Worm (Caenorhabditis elegans) whole organism, mixed stage, embryonic: ENCODE results near the gene msp-152.
A peak's percentile ranks its signal among the peaks of the same experiment; 100 is the strongest.
"Not testable (repeated sequence)": the region's sequence is repeated elsewhere in the genome, so short reads cannot be mapped to it uniquely, and the experiment has no call there.

Experiments used
- M03D4.4 ChIP-seq: sonication (generic microtip); optimal IDR thresholded peaks from 2 replicates; lab custom pipeline; 2017; ENCODE audit warnings: mild to moderate bottlenecking, missing genetic modification characterization, missing compliant biosample characterization
- blmp-1 ChIP-seq: fragments of 150-350 bp; optimal IDR thresholded peaks from 2 replicates; lab custom pipeline; 2014; ENCODE audit warnings: missing biosample characterization, missing genetic modification characterization
- ceh-39 ChIP-seq: fragments of 150-350 bp; optimal IDR thresholded peaks from 2 replicates; lab custom pipeline; 2014; ENCODE audit warnings: missing biosample characterization, missing genetic modification characterization
- ceh-43 ChIP-seq: fragments of 200-800 bp; sonication (Bioruptor generic); optimal IDR thresholded peaks from 2 replicates; lab custom pipeline; 2018; ENCODE audit warnings: mild to moderate bottlenecking, missing genetic modification characterization, moderate library complexity, missing compliant biosample characterization
- cnd-1 ChIP-seq: fragments of 200-800 bp; sonication (Bioruptor generic); optimal IDR thresholded peaks from 2 replicates; lab custom pipeline; 2018; ENCODE audit warnings: mild to moderate bottlenecking, missing genetic modification characterization, missing compliant biosample characterization
- drap-1 ChIP-seq: fragments of 200-800 bp; sonication (Bioruptor generic); optimal IDR thresholded peaks from 3 replicates; lab custom pipeline; 2018; ENCODE audit warnings: mild to moderate bottlenecking, missing genetic modification characterization, missing compliant biosample characterization
- elt-1 ChIP-seq: sonication (generic microtip); optimal IDR thresholded peaks from 2 replicates; lab custom pipeline; 2017; ENCODE audit warnings: missing genetic modification characterization, mild to moderate bottlenecking, missing compliant biosample characterization, antibody characterized with exemption, moderate library complexity, borderline replicate concordance; ENCODE audit not compliant: insufficient read depth
- elt-3 ChIP-seq: fragments of 150-350 bp; optimal IDR thresholded peaks from 2 replicates; lab custom pipeline; 2014; ENCODE audit warnings: missing biosample characterization, missing genetic modification characterization
- flh-1 ChIP-seq: fragments of 200-800 bp; sonication (Bioruptor generic); optimal IDR thresholded peaks from 2 replicates; lab custom pipeline; 2018; ENCODE audit warnings: mild to moderate bottlenecking, missing genetic modification characterization, moderate library complexity, missing compliant biosample characterization
- ham-2 ChIP-seq: fragments of 200-800 bp; sonication (Bioruptor generic); optimal IDR thresholded peaks from 2 replicates; lab custom pipeline; 2018; ENCODE audit warnings: mild to moderate bottlenecking, missing genetic modification characterization, missing compliant biosample characterization
- hlh-1 ChIP-seq: fragments of 150-350 bp; optimal IDR thresholded peaks from 2 replicates; lab custom pipeline; 2014; ENCODE audit warnings: missing biosample characterization, missing genetic modification reagents, missing genetic modification characterization
- lin-13 ChIP-seq: fragments of 150-350 bp; optimal IDR thresholded peaks from 2 replicates; lab custom pipeline; 2014; ENCODE audit warnings: missing biosample characterization, missing genetic modification characterization
- lin-32 ChIP-seq: fragments of 200-800 bp; sonication (Bioruptor generic); optimal IDR thresholded peaks from 2 replicates; lab custom pipeline; 2018; ENCODE audit warnings: mild to moderate bottlenecking, missing genetic modification characterization, missing compliant biosample characterization
- lsy-2 ChIP-seq: fragments of 150-350 bp; optimal IDR thresholded peaks from 2 replicates; lab custom pipeline; 2014; ENCODE audit warnings: missing biosample characterization, missing genetic modification characterization
- mab-5 ChIP-seq: fragments of 150-350 bp; optimal IDR thresholded peaks from 2 replicates; lab custom pipeline; 2014; ENCODE audit warnings: missing biosample characterization, missing genetic modification characterization
- mep-1 ChIP-seq: fragments of 150-350 bp; optimal IDR thresholded peaks from 2 replicates; lab custom pipeline; 2017; ENCODE audit warnings: missing biosample characterization, missing genetic modification reagents, missing genetic modification characterization, inconsistent platforms
- mls-2 ChIP-seq: sonication (generic microtip); optimal IDR thresholded peaks from 2 replicates; lab custom pipeline; 2016; ENCODE audit warnings: mild to moderate bottlenecking, missing genetic modification characterization, moderate library complexity, missing compliant biosample characterization
- nhr-12 ChIP-seq: fragments of 150-350 bp; optimal IDR thresholded peaks from 2 replicates; lab custom pipeline; 2014; ENCODE audit warnings: missing biosample characterization, missing genetic modification characterization
- nhr-2 ChIP-seq: fragments of 150-350 bp; optimal IDR thresholded peaks from 2 replicates; lab custom pipeline; 2014; ENCODE audit warnings: missing biosample characterization, missing genetic modification characterization
- nhr-237 ChIP-seq: fragments of 150-350 bp; optimal IDR thresholded peaks from 2 replicates; lab custom pipeline; 2014; ENCODE audit warnings: missing biosample characterization, missing genetic modification characterization
- nhr-28 ChIP-seq: fragments of 150-350 bp; optimal IDR thresholded peaks from 2 replicates; lab custom pipeline; 2014; ENCODE audit warnings: missing biosample characterization, missing genetic modification characterization
- nhr-76 ChIP-seq: sonication (generic microtip); optimal IDR thresholded peaks from 2 replicates; lab custom pipeline; 2017; ENCODE audit warnings: missing biosample characterization, missing genetic modification characterization
- pha-4 ChIP-seq: fragments of 150-350 bp; optimal IDR thresholded peaks from 2 replicates; lab custom pipeline; 2018; ENCODE audit warnings: missing biosample characterization, missing genetic modification reagents, missing genetic modification characterization
- sem-2 ChIP-seq: fragments of 200-800 bp; sonication (Bioruptor generic); optimal IDR thresholded peaks from 2 replicates; lab custom pipeline; 2018; ENCODE audit warnings: mild to moderate bottlenecking, missing genetic modification characterization, missing compliant biosample characterization
- snpc-4 ChIP-seq: fragments of 150-350 bp; optimal IDR thresholded peaks from 2 replicates; lab custom pipeline; 2014; ENCODE audit warnings: missing biosample characterization, missing genetic modification characterization
- sptf-1 ChIP-seq: sonication (generic microtip); optimal IDR thresholded peaks from 2 replicates; lab custom pipeline; 2017; ENCODE audit warnings: mild to moderate bottlenecking, missing genetic modification characterization, moderate library complexity, missing compliant biosample characterization
- tbx-8 ChIP-seq: fragments of 200-800 bp; sonication (Bioruptor generic); optimal IDR thresholded peaks from 2 replicates; lab custom pipeline; 2018; ENCODE audit warnings: mild to moderate bottlenecking, missing genetic modification characterization, moderate library complexity, missing compliant biosample characterization
- unc-120 ChIP-seq: sonication (generic microtip); optimal IDR thresholded peaks from 2 replicates; lab custom pipeline; 2017; ENCODE audit warnings: missing genetic modification characterization, missing compliant biosample characterization; ENCODE audit not compliant: poor library complexity, severe bottlenecking
- unc-39 ChIP-seq: fragments of 150-350 bp; optimal IDR thresholded peaks from 2 replicates; lab custom pipeline; 2014; ENCODE audit warnings: missing biosample characterization, missing genetic modification characterization
- zip-8 ChIP-seq: fragments of 150-350 bp; optimal IDR thresholded peaks from 2 replicates; lab custom pipeline; 2014; ENCODE audit warnings: missing biosample characterization, missing genetic modification characterization
- ztf-11 ChIP-seq: fragments of 150-350 bp; optimal IDR thresholded peaks from 2 replicates; lab custom pipeline; 2014; ENCODE audit warnings: missing biosample characterization, missing genetic modification characterization

Gene msp-152

ce11 chrII:4932727-4933126, at the start of gene msp-152:
TSS of gene msp-152 (plus strand) at chrII:4933027.
- TF ChIP-seq nhr-12 (tag; lab: Kevin White, UChicago); lin-32 (GFP tag; lab: Kevin White, UChicago); nhr-28: not testable (repeated sequence)

- TF ChIP-seq drap-1 (GFP tag; lab: Kevin White, UChicago) = no peak
- TF ChIP-seq nhr-2 (tag; lab: Kevin White, UChicago) = no peak
- no peak for TF ChIP-seq lsy-2
- no peak for TF ChIP-seq lin-32 (GFP tag; lab: Kevin White, UChicago)
- no peak for TF ChIP-seq elt-1
- no peak for TF ChIP-seq mls-2 (tag; lab: Kevin White, UChicago)
- TF ChIP-seq mab-5 (tag; lab: Kevin White, UChicago) = no peak
- no peak for TF ChIP-seq nhr-76
- TF ChIP-seq unc-39 = no peak
- TF ChIP-seq pha-4 (tag; lab: Kevin White, UChicago) = no peak
- no peak for TF ChIP-seq zip-8 (tag; lab: Kevin White, UChicago)
- no peak for TF ChIP-seq ham-2 (GFP tag; lab: Kevin White, UChicago)
- no peak for TF ChIP-seq ceh-43 (GFP tag; lab: Kevin White, UChicago)
- TF ChIP-seq unc-120 = no peak
- no peak for TF ChIP-seq tbx-8 (GFP tag; lab: Kevin White, UChicago)
- TF ChIP-seq ceh-39 = no peak
- no peak for TF ChIP-seq hlh-1 (tag; lab: Kevin White, UChicago)
- no peak for TF ChIP-seq sem-2 (GFP tag; lab: Kevin White, UChicago)
- no peak for TF ChIP-seq nhr-237
These were observed 49.4 kb upstream of the msp-152 start, which contains the start of gene gst-8 for ce11 chrII:4883412-4883811. TSS of gene gst-8 (plus strand) at chrII:4883712.

ce11 chrII:4884403-4884802, 48.4 kb upstream of the msp-152 start:
- TF ChIP-seq tbx-8 (GFP tag; lab: Kevin White, UChicago) = no peak
- TF ChIP-seq flh-1 (GFP tag; lab: Kevin White, UChicago) = no peak
- TF ChIP-seq hlh-1 (tag; lab: Kevin White, UChicago) = no peak
- no peak for TF ChIP-seq ztf-11 (tag; lab: Kevin White, UChicago)
- TF ChIP-seq nhr-12 (tag; lab: Kevin White, UChicago) = no peak
- no peak for TF ChIP-seq unc-120
- no peak for TF ChIP-seq M03D4.4 (tag; lab: Kevin White, UChicago)
- no peak for TF ChIP-seq mls-2 (tag; lab: Kevin White, UChicago)
- TF ChIP-seq snpc-4 (tag; lab: Kevin White, UChicago) = no peak
- TF ChIP-seq elt-3 (tag; lab: Kevin White, UChicago) = no peak
- no peak for TF ChIP-seq sem-2 (GFP tag; lab: Kevin White, UChicago)
- TF ChIP-seq blmp-1 (tag; lab: Kevin White, UChicago) = no peak
- no peak for TF ChIP-seq elt-1
- TF ChIP-seq mab-5 (tag; lab: Kevin White, UChicago) = no peak
- TF ChIP-seq nhr-28 = no peak

- TF ChIP-seq sem-2 (GFP tag; lab: Kevin White, UChicago) = no peak
- TF ChIP-seq unc-120 = no peak
- no peak for TF ChIP-seq hlh-1 (tag; lab: Kevin White, UChicago)
- TF ChIP-seq sptf-1 = no peak
- no peak for TF ChIP-seq mep-1 (tag; lab: Kevin White, UChicago)
- TF ChIP-seq nhr-28 = no peak
- no peak for TF ChIP-seq cnd-1 (tag; lab: Kevin White, UChicago)
- TF ChIP-seq mab-5 (tag; lab: Kevin White, UChicago) = no peak
- no peak for TF ChIP-seq tbx-8 (GFP tag; lab: Kevin White, UChicago)
- no peak for TF ChIP-seq ceh-43 (GFP tag; lab: Kevin White, UChicago)
- no peak for TF ChIP-seq elt-1
These were observed 46.9 kb upstream of the msp-152 start, which contains the start of gene R05F9.7 for ce11 chrII:4885976-4886375. TSS of gene R05F9.7 (plus strand) at chrII:4886276.

- TF ChIP-seq snpc-4 (tag; lab: Kevin White, UChicago) = no peak
- TF ChIP-seq cnd-1 (tag; lab: Kevin White, UChicago) = no peak
- no peak for TF ChIP-seq elt-3 (tag; lab: Kevin White, UChicago)
- TF ChIP-seq hlh-1 (tag; lab: Kevin White, UChicago) = peak; percentile 57
- TF ChIP-seq unc-120 = peak; percentile 34
- no peak for TF ChIP-seq ceh-39
- no peak for TF ChIP-seq blmp-1 (tag; lab: Kevin White, UChicago)
- TF ChIP-seq lin-13 = no peak
- TF ChIP-seq mep-1 (tag; lab: Kevin White, UChicago) = no peak
- TF ChIP-seq, all 35 proteins: peak for 2
These were observed 44.0 kb upstream of the msp-152 start, which contains the start of gene pgm-1 for ce11 chrII:4888527-4889487. TSS of gene pgm-1 (plus strand) at chrII:4889437.
